Worm (Caenorhabditis elegans) whole organism, L2 larva: ENCODE data around the gene K09G1.2.

Experiments
- C34F6.9 ChIP-seq: fragments of 150-350 bp; optimal IDR thresholded peaks from 2 replicates; lab custom pipeline; 2014; ENCODE audit warnings: missing biosample characterization, missing genetic modification characterization
- F13H6.1 ChIP-seq: sonication (generic microtip); optimal IDR thresholded peaks from 2 replicates; lab custom pipeline; 2016; ENCODE audit warnings: missing genetic modification characterization, missing compliant biosample characterization
- Y55F3AM.14 ChIP-seq: fragments of 200-800 bp; sonication (Bioruptor generic); optimal IDR thresholded peaks from 2 replicates; lab custom pipeline; 2018; ENCODE audit warnings: mild to moderate bottlenecking, missing genetic modification characterization, missing compliant biosample characterization
- aly-2 ChIP-seq: fragments of 150-350 bp; optimal IDR thresholded peaks from 2 replicates; lab custom pipeline; 2014; ENCODE audit warnings: missing biosample characterization, missing genetic modification characterization
- ama-1 ChIP-seq: fragments of 150-350 bp; optimal IDR thresholded peaks from 2 replicates; lab custom pipeline; 2018; ENCODE audit warnings: inconsistent platforms
- blmp-1 ChIP-seq: sonication (generic microtip); optimal IDR thresholded peaks from 2 replicates; lab custom pipeline; 2017; ENCODE audit warnings: missing genetic modification characterization, mild to moderate bottlenecking, missing compliant biosample characterization, antibody characterized with exemption, moderate library complexity; ENCODE audit not compliant: insufficient read depth
- ceh-82 ChIP-seq: fragments of 150-350 bp; optimal IDR thresholded peaks from 2 replicates; lab custom pipeline; 2014; ENCODE audit warnings: missing biosample characterization, missing genetic modification characterization
- crh-2 ChIP-seq: sonication (generic microtip); optimal IDR thresholded peaks from 2 replicates; lab custom pipeline; 2017; ENCODE audit warnings: missing biosample characterization, missing genetic modification characterization
- dmd-4 ChIP-seq: sonication (generic microtip); optimal IDR thresholded peaks from 2 replicates; lab custom pipeline; 2017; ENCODE audit warnings: missing biosample characterization, missing genetic modification characterization
- egl-27 ChIP-seq: sonication (generic microtip); optimal IDR thresholded peaks from 3 replicates; lab custom pipeline; 2017; ENCODE audit warnings: missing biosample characterization, missing genetic modification reagents, missing genetic modification characterization
- elt-1 ChIP-seq: fragments of 150-350 bp; optimal IDR thresholded peaks from 2 replicates; lab custom pipeline; 2014; ENCODE audit warnings: missing biosample characterization, missing genetic modification characterization
- fos-1 ChIP-seq: fragments of 150-350 bp; optimal IDR thresholded peaks from 2 replicates; lab custom pipeline; 2014; ENCODE audit warnings: missing biosample characterization, missing genetic modification characterization
- gmeb-1 ChIP-seq: fragments of 150-350 bp; optimal IDR thresholded peaks from 2 replicates; lab custom pipeline; 2014; ENCODE audit warnings: missing biosample characterization, missing genetic modification characterization
- lin-39 ChIP-seq: fragments of 150-350 bp; optimal IDR thresholded peaks from 2 replicates; lab custom pipeline; 2014; ENCODE audit warnings: missing biosample characterization, missing genetic modification reagents, missing genetic modification characterization
- mdl-1 ChIP-seq, 2 experiments: fragments of 150-350 bp in 1 of 2; sonication (generic microtip) in 1 of 2; optimal IDR thresholded peaks; 2 replicates each; lab custom pipeline; 2017; ENCODE audit warnings: missing biosample characterization in 2 of 2, missing genetic modification characterization in 2 of 2
- nhr-12 ChIP-seq: fragments of 150-350 bp; optimal IDR thresholded peaks from 2 replicates; lab custom pipeline; 2014; ENCODE audit warnings: missing biosample characterization, missing genetic modification characterization
- nhr-129 ChIP-seq: fragments of 150-350 bp; optimal IDR thresholded peaks from 2 replicates; lab custom pipeline; 2014; ENCODE audit warnings: missing biosample characterization, missing genetic modification characterization
- nhr-21 ChIP-seq: fragments of 150-350 bp; optimal IDR thresholded peaks from 2 replicates; lab custom pipeline; 2014; ENCODE audit warnings: missing biosample characterization, missing genetic modification characterization
- nhr-25 ChIP-seq: fragments of 150-350 bp; sonication (generic microtip); optimal IDR thresholded peaks from 3 replicates; lab custom pipeline; 2014; ENCODE audit warnings: missing biosample characterization, missing genetic modification characterization
- skn-1 ChIP-seq: sonication (generic microtip); optimal IDR thresholded peaks from 2 replicates; lab custom pipeline; 2017; ENCODE audit warnings: missing biosample characterization, missing genetic modification characterization
- sma-3 ChIP-seq: sonication (generic microtip); optimal IDR thresholded peaks from 2 replicates; lab custom pipeline; 2016; ENCODE audit warnings: missing genetic modification reagents, missing genetic modification characterization, missing compliant biosample characterization
- sma-9 ChIP-seq, 2 experiments: fragments of 150-350 bp in 1 of 2; sonication (generic microtip) in 1 of 2; optimal IDR thresholded peaks; 2 replicates each; lab custom pipeline; 2014 to 2016; ENCODE audit warnings: missing genetic modification characterization in 2 of 2, mild to moderate bottlenecking in 1 of 2, missing biosample characterization in 1 of 2, missing compliant biosample characterization in 1 of 2, missing genetic modification reagents in 1 of 2, moderate library complexity in 1 of 2
- unc-39 ChIP-seq: fragments of 150-350 bp; optimal IDR thresholded peaks from 2 replicates; lab custom pipeline; 2014; ENCODE audit warnings: missing biosample characterization, missing genetic modification characterization
- unc-55 ChIP-seq: fragments of 150-350 bp; sonication (generic microtip); optimal IDR thresholded peaks from 3 replicates; lab custom pipeline; 2014; ENCODE audit warnings: missing biosample characterization, missing genetic modification reagents, missing genetic modification characterization
- zag-1 ChIP-seq: fragments of 150-350 bp; optimal IDR thresholded peaks from 2 replicates; lab custom pipeline; 2014; ENCODE audit warnings: missing biosample characterization, missing genetic modification characterization
- ztf-1 ChIP-seq: fragments of 200-800 bp; sonication (Bioruptor generic); conservative IDR thresholded peaks from 2 replicates; pipeline ENCODE4 v1.3.6; 2022; ENCODE audit warnings: missing genetic modification characterization, missing compliant biosample characterization
- ztf-11 ChIP-seq: sonication (generic microtip); optimal IDR thresholded peaks from 2 replicates; lab custom pipeline; 2017; ENCODE audit warnings: missing biosample characterization, missing genetic modification characterization
- ztf-4 ChIP-seq: fragments of 150-350 bp; optimal IDR thresholded peaks from 2 replicates; lab custom pipeline; 2014; ENCODE audit warnings: missing biosample characterization, missing genetic modification characterization

Gene K09G1.2

ce11 chrV:9584263-9584662, 6.2 kb upstream of the K09G1.2 start:
- TF ChIP-seq nhr-12 (no peak), C34F6.9 (no peak), crh-2 (tag; lab: Kevin White, UChicago) (peak; percentile 67)

ce11 chrV:9587619-9588018, 2.8 kb upstream of the K09G1.2 start:
- no peak for TF ChIP-seq crh-2 (tag; lab: Kevin White, UChicago)
- TF ChIP-seq nhr-25 (tag; lab: Kevin White, UChicago), result peak; percentile 14
- TF ChIP-seq, all 48 proteins: peak for 1

ce11 chrV:9588574-9588973, 1.8 kb upstream of the K09G1.2 start:
- TF ChIP-seq nhr-21 (peak; percentile 20), sma-3 (GFP tag; lab: Kevin White, UChicago) (peak; percentile 24), lin-39 (tag; lab: Kevin White, UChicago) (no peak), sma-9 (GFP tag; optimal IDR thresholded peaks at IDR 0.05; lab: Kevin White, UChicago) (peak; percentile 49), sma-9 (tag; optimal IDR thresholded peaks at IDR 0.05; lab: Kevin White, UChicago) (no peak), fos-1 (peak; percentile 18)

DNA sequence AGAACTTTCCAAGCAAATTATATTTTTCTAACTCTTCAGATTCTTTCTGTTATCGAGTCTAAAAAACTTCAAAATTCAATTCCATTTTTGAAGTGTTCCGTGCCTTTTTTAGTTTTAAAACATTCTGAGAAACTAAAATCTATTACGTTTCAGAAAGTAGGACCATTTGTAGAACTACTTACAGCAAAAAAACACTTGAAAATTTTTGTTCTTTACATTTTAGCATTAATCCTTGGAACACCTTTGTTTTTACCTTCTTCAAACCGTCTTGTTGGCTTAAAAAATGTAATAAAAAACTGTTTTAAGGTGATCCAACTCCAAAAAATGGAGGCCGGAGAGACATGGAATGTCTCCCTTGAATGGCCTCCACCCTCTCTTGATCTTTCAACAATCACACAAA, 17.8 kb downstream of the K09G1.2 start, which contains the start of gene dop-2:
Gene dop-2 (plus strand): TSS at position 301 of the 400 bp plus-strand sequence.
- no peak for TF ChIP-seq mdl-1 (tag; optimal IDR thresholded peaks at IDR 0.05; lab: Kevin White, UChicago)
- TF ChIP-seq nhr-129 (tag; lab: Kevin White, UChicago), result no peak
- no peak for TF ChIP-seq gmeb-1
- TF ChIP-seq ceh-82 (tag; lab: Kevin White, UChicago), result no peak

DNA sequence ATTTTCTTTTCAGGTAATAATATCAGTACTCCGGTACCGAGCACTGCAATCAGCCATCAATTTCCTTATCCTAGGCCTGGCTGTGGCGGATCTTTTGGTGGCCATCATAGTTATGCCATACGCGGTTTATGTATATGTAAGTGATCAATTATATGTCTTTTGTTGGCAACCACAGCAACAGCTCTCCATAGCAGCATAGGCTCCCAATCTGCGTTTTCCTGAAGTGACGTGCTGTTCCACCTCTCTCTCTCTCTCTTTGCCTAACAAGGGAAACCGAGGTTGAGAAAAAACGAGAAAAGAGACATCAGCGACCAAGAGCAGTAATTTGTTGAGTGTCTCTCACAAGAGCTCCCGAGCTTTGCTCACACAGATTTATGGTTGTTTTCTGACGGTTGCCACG, 18.8 kb downstream of the K09G1.2 start:
- no peak for TF ChIP-seq sma-3 (GFP tag; lab: Kevin White, UChicago)
- TF ChIP-seq nhr-129 (tag; lab: Kevin White, UChicago), result no peak

- TF ChIP-seq ceh-82 (tag; lab: Kevin White, UChicago) (no peak), F13H6.1 (tag; lab: Kevin White, UChicago) (no peak), aly-2 (tag; lab: Kevin White, UChicago) (no peak), mdl-1 (tag; optimal IDR thresholded peaks at IDR 0.05; lab: Kevin White, UChicago) (no peak), elt-1 (tag; lab: Kevin White, UChicago) (no peak), C34F6.9 (no peak)
Observed at ce11 chrV:9615725-9616124, 25.3 kb downstream of the K09G1.2 start, which contains the start of gene pqn-63. TSS of gene pqn-63 (plus strand) at chrV:9616031.

DNA sequence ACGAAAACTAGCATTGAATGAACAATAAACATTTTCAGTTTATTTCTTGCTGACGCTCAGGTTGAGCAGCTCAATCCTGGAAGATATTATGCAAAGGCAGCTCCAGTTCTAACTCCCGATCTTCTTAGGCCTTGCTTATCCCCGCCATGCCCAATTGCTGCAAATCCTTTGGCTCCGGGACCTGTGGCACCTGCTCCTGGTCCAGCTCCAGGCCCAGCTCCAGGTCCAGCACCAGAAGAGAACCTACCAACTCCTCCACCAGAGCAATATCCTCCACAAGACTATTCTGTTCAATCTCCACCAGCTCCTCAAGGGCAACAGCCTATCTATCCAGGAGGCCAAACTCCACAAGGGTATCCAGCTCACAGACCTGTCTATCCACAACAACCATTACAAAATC, 25.7 kb downstream of the K09G1.2 start:
- no peak for TF ChIP-seq ztf-11 (tag; lab: Kevin White, UChicago)
- no peak for TF ChIP-seq skn-1 (tag; lab: Kevin White, UChicago)
- no peak for TF ChIP-seq unc-39 (tag; lab: Kevin White, UChicago)
- TF ChIP-seq ama-1 (lab: Kevin White, UChicago), result no peak
- no peak for TF ChIP-seq Y55F3AM.14 (GFP tag; lab: Kevin White, UChicago)
- TF ChIP-seq unc-55 (GFP tag; lab: Kevin White, UChicago), result no peak
- TF ChIP-seq egl-27 (tag; lab: Kevin White, UChicago), result no peak
- TF ChIP-seq ztf-1 (GFP tag; lab: Robert Waterston, UW), result no peak
- TF ChIP-seq ztf-4 (tag; lab: Kevin White, UChicago), result no peak
- no peak for TF ChIP-seq blmp-1 (tag; lab: Kevin White, UChicago)
- TF ChIP-seq dmd-4, result no peak

DNA sequence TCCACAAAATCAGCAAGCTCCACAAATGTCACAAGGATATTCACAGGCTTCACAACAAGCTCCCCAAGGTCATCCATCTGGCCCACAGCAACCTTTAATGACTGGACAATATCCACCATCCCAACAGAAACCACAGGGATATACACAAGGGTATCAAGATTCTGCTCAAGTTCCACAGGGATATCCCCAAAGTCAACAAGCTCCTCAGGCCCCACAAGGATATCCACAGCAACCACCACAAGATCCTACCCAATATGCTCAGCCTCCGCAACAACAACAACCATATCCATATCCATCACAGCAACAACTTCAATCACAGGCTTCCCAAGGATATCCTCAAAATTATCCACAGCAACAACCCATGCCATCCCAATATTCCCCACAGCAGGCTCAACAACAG, 26.3 kb downstream of the K09G1.2 start:
- TF ChIP-seq ztf-4 (tag; lab: Kevin White, UChicago) (no peak), ztf-1 (GFP tag; lab: Robert Waterston, UW) (no peak), F13H6.1 (tag; lab: Kevin White, UChicago) (no peak), zag-1 (tag; lab: Kevin White, UChicago) (no peak), egl-27 (tag; lab: Kevin White, UChicago) (no peak)
